Worm (Caenorhabditis elegans): ENCODE measurements around the gene str-261.
"Not testable (repeated sequence)": the region's sequence is repeated elsewhere in the genome, so short reads cannot be mapped to it uniquely, and the experiment has no call there.

DNA sequence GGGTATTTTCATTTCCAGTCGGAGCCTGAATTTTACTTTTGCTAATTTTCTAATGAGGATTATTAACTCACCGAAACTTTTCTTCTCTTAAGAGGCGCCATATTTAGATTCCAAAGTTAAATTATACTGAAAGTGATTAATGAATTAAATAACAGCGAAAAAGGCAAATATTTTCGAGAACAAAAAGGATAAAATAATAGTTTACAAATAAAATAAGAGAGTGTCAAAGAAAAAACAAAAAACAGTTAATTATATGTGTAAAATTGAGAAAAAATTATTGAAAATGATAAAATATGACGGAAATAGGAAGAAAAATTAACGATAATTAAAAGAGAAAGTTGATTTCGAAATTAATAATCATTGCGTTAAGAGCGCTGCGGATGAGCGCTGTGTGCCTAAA, 45.0 kb upstream of the str-261 start, which contains the start of gene Y48A6B.8:
- not testable (repeated sequence) for TF ChIP-seq nhr-12, elt-3, ztf-11 (tag; optimal IDR thresholded peaks at IDR 0.05)
